Fruit fly (Drosophila melanogaster) whole organism, embryonic: ENCODE results near the gene Ptp4E.

ENCODE experiments used
- ATbp ChIP-seq: fragments of 200-800 bp; sonication (Bioruptor generic); optimal IDR thresholded peaks from 2 replicates; lab custom pipeline; 2017; ENCODE audit warnings: missing biosample characterization, mild to moderate bottlenecking, missing genetic modification characterization, missing genetic modification reagents
- Adf1 ChIP-seq: fragments of 200-800 bp; sonication (Bioruptor generic); IDR thresholded peaks from 2 replicates; pipeline ENCODE4 v1.3.6; 2022; ENCODE audit warnings: missing biosample characterization, missing genetic modification characterization
- Antp ChIP-seq: fragments of 200-800 bp; sonication (Bioruptor generic); optimal IDR thresholded peaks from 3 replicates; lab custom pipeline; 2016; ENCODE audit warnings: missing biosample characterization, missing genetic modification characterization
- CG10209 ChIP-seq: fragments of 200-800 bp; sonication (Bioruptor generic); optimal IDR thresholded peaks from 3 replicates; lab custom pipeline; 2017; ENCODE audit warnings: missing biosample characterization, mild to moderate bottlenecking, missing genetic modification characterization, missing genetic modification reagents
- CG11560 ChIP-seq: fragments of 200-800 bp; sonication (Bioruptor generic); IDR thresholded peaks from 3 replicates; pipeline ENCODE4 v1.3.6; 2022; ENCODE audit warnings: missing biosample characterization, missing genetic modification characterization
- CG12299 ChIP-seq: fragments of 200-800 bp; sonication (Bioruptor generic); optimal IDR thresholded peaks from 2 replicates; lab custom pipeline; 2018; ENCODE audit warnings: missing biosample characterization, mild to moderate bottlenecking, missing genetic modification characterization
- CG13123 ChIP-seq: fragments of 200-800 bp; sonication (Bioruptor generic); optimal IDR thresholded peaks from 2 replicates; lab custom pipeline; 2016; ENCODE audit warnings: missing biosample characterization, missing genetic modification characterization
- CG14710 ChIP-seq: fragments of 200-800 bp; sonication (Bioruptor generic); optimal IDR thresholded peaks from 3 replicates; lab custom pipeline; 2019; ENCODE audit warnings: missing biosample characterization, mild to moderate bottlenecking, missing genetic modification characterization, moderate library complexity
- CG15479 ChIP-seq: fragments of 200-800 bp; sonication (Bioruptor generic); optimal IDR thresholded peaks from 3 replicates; lab custom pipeline; 2019; ENCODE audit warnings: missing biosample characterization, mild to moderate bottlenecking, missing genetic modification characterization, moderate library complexity
- CG1602 ChIP-seq: fragments of 200-800 bp; sonication (Bioruptor generic); optimal IDR thresholded peaks from 3 replicates; lab custom pipeline; 2016; ENCODE audit warnings: missing biosample characterization, missing genetic modification characterization
- CG1647 ChIP-seq: fragments of 200-800 bp; sonication (Bioruptor generic); optimal IDR thresholded peaks from 3 replicates; lab custom pipeline; 2016; ENCODE audit warnings: missing biosample characterization, missing genetic modification characterization
- CG17829 ChIP-seq: fragments of 200-800 bp; optimal IDR thresholded peaks from 2 replicates; lab custom pipeline; 2019; ENCODE audit warnings: missing biosample characterization, mild to moderate bottlenecking, missing genetic modification characterization, moderate library complexity
- CG31224 ChIP-seq: fragments of 200-800 bp; sonication (Bioruptor generic); IDR thresholded peaks from 2 replicates; pipeline ENCODE4 v1.3.6; 2022; ENCODE audit warnings: missing biosample characterization, missing genetic modification characterization
- CG31388 ChIP-seq: fragments of 200-800 bp; sonication (Bioruptor generic); optimal IDR thresholded peaks from 2 replicates; lab custom pipeline; 2016; ENCODE audit warnings: missing biosample characterization, missing genetic modification characterization
- CG31441 ChIP-seq: fragments of 200-800 bp; sonication (Bioruptor generic); IDR thresholded peaks from 2 replicates; pipeline ENCODE4 v1.3.6; 2022; ENCODE audit warnings: missing biosample characterization, missing genetic modification characterization
- CG3163 ChIP-seq: fragments of 200-800 bp; sonication (Bioruptor generic); optimal IDR thresholded peaks from 3 replicates; lab custom pipeline; 2016; ENCODE audit warnings: missing biosample characterization, missing genetic modification characterization
- CG3726 ChIP-seq: fragments of 200-800 bp; sonication (Bioruptor generic); IDR thresholded peaks from 3 replicates; pipeline ENCODE4, ENCODE4 v1.3.6; 2022; ENCODE audit warnings: missing biosample characterization, missing genetic modification characterization
- CG4404 ChIP-seq: fragments of 200-800 bp; sonication (Bioruptor generic); IDR thresholded peaks from 2 replicates; pipeline ENCODE4 v1.3.6; 2022; ENCODE audit warnings: missing biosample characterization, missing genetic modification characterization
- CG4617 ChIP-seq: fragments of 200-800 bp; sonication (Bioruptor generic); optimal IDR thresholded peaks from 3 replicates; lab custom pipeline; 2016; ENCODE audit warnings: missing biosample characterization, missing genetic modification characterization, borderline replicate concordance
- CG5180 ChIP-seq: fragments of 200-800 bp; sonication (Bioruptor generic); optimal IDR thresholded peaks from 3 replicates; lab custom pipeline; 2017; ENCODE audit warnings: missing biosample characterization, missing genetic modification characterization, mild to moderate bottlenecking, moderate library complexity, missing genetic modification reagents
- CG5953 ChIP-seq: fragments of 200-800 bp; sonication (Bioruptor generic); IDR thresholded peaks from 2 replicates; pipeline ENCODE4 v1.3.6; 2022; ENCODE audit warnings: missing biosample characterization, missing genetic modification characterization
- CG7556 ChIP-seq: fragments of 200-800 bp; sonication (Bioruptor generic); optimal IDR thresholded peaks from 2 replicates; lab custom pipeline; 2017; ENCODE audit warnings: missing biosample characterization, mild to moderate bottlenecking, missing genetic modification characterization
- CG7963 ChIP-seq: fragments of 200-800 bp; sonication (Bioruptor generic); IDR thresholded peaks from 3 replicates; pipeline ENCODE4 v1.3.6; 2022; ENCODE audit warnings: missing biosample characterization, missing genetic modification characterization; ENCODE audit not compliant: partially characterized antibody
- CG8089 ChIP-seq: fragments of 200-800 bp; sonication (Bioruptor generic); optimal IDR thresholded peaks from 3 replicates; lab custom pipeline; 2016; ENCODE audit warnings: missing biosample characterization, missing genetic modification characterization
- CG9876 ChIP-seq: fragments of 200-800 bp; sonication (Bioruptor generic); optimal IDR thresholded peaks from 2 replicates; lab custom pipeline; 2016; ENCODE audit warnings: missing biosample characterization, missing genetic modification characterization
- Chrac-16 ChIP-seq: fragments of 200-800 bp; sonication (Bioruptor generic); optimal IDR thresholded peaks from 3 replicates; lab custom pipeline; 2016; ENCODE audit warnings: missing biosample characterization, missing genetic modification characterization
- Deaf1 ChIP-seq: fragments of 200-800 bp; optimal IDR thresholded peaks from 3 replicates; lab custom pipeline; 2019; ENCODE audit warnings: missing biosample characterization, mild to moderate bottlenecking, missing genetic modification characterization, moderate library complexity
- H15 ChIP-seq: fragments of 200-800 bp; sonication (Bioruptor generic); IDR thresholded peaks from 3 replicates; pipeline ENCODE4 v1.3.6; 2022; ENCODE audit warnings: missing biosample characterization, missing genetic modification characterization
- Hand ChIP-seq: fragments of 200-800 bp; sonication (Bioruptor generic); optimal IDR thresholded peaks from 2 replicates; lab custom pipeline; 2017; ENCODE audit warnings: mild to moderate bottlenecking, missing biosample characterization, missing genetic modification reagents, missing genetic modification characterization
- HmgZ ChIP-seq: fragments of 200-800 bp; sonication (Bioruptor generic); optimal IDR thresholded peaks from 2 replicates; lab custom pipeline; 2018; ENCODE audit warnings: missing biosample characterization, mild to moderate bottlenecking, missing genetic modification characterization
- Hr3 ChIP-seq: fragments of 200-800 bp; sonication (Bioruptor generic); optimal IDR thresholded peaks from 3 replicates; lab custom pipeline; 2016; ENCODE audit warnings: missing biosample characterization, missing genetic modification characterization
- Meics ChIP-seq: fragments of 200-800 bp; sonication (Bioruptor generic); optimal IDR thresholded peaks from 2 replicates; lab custom pipeline; 2017; ENCODE audit warnings: missing biosample characterization, mild to moderate bottlenecking, missing genetic modification characterization
- Nf-YB ChIP-seq: fragments of 200-800 bp; sonication (Bioruptor generic); optimal IDR thresholded peaks from 3 replicates; lab custom pipeline; 2019; ENCODE audit warnings: missing biosample characterization, mild to moderate bottlenecking, missing genetic modification characterization, moderate library complexity
- Side ChIP-seq: fragments of 200-800 bp; sonication (Bioruptor generic); optimal IDR thresholded peaks from 2 replicates; lab custom pipeline; 2016; ENCODE audit warnings: missing biosample characterization, missing genetic modification characterization
- Sry-δ ChIP-seq: fragments of 200-800 bp; sonication (Bioruptor generic); optimal IDR thresholded peaks from 2 replicates; lab custom pipeline; 2016; ENCODE audit warnings: missing biosample characterization, missing genetic modification characterization
- btn ChIP-seq: fragments of 200-800 bp; sonication (Bioruptor generic); optimal IDR thresholded peaks from 2 replicates; lab custom pipeline; 2016; ENCODE audit warnings: missing biosample characterization, missing genetic modification characterization
- cwo ChIP-seq: fragments of 200-800 bp; sonication (Bioruptor generic); optimal IDR thresholded peaks from 3 replicates; lab custom pipeline; 2017; ENCODE audit warnings: missing biosample characterization, missing genetic modification characterization, mild to moderate bottlenecking, moderate library complexity, missing genetic modification reagents
- dpn ChIP-seq, 2 experiments: fragments of 200-800 bp; sonication (Bioruptor generic); optimal IDR thresholded peaks; 3 replicates each; lab custom pipeline; 2016; ENCODE audit warnings: missing biosample characterization in 2 of 2, missing genetic modification characterization in 2 of 2
- gcm2 ChIP-seq: fragments of 200-800 bp; sonication (Bioruptor generic); optimal IDR thresholded peaks from 2 replicates; lab custom pipeline; 2016; ENCODE audit warnings: missing biosample characterization, missing genetic modification characterization
- hbn ChIP-seq: fragments of 200-800 bp; sonication (Bioruptor generic); IDR thresholded peaks from 2 replicates; pipeline ENCODE4 v1.3.6; 2022; ENCODE audit warnings: missing biosample characterization, missing genetic modification characterization; ENCODE audit not compliant: partially characterized antibody
- ind ChIP-seq: fragments of 200-800 bp; sonication (Bioruptor generic); optimal IDR thresholded peaks from 3 replicates; lab custom pipeline; 2016; ENCODE audit warnings: missing biosample characterization, missing genetic modification characterization
- lmd ChIP-seq: fragments of 200-800 bp; sonication (Bioruptor generic); IDR thresholded peaks from 2 replicates; pipeline ENCODE4 v1.3.6; 2022; ENCODE audit warnings: missing biosample characterization, missing genetic modification characterization
- lov ChIP-seq, 2 experiments: fragments of 200-800 bp in 1 of 2; fragments of >200 bp in 1 of 2; sonication (Bioruptor generic) in 1 of 2; IDR thresholded peaks in 1 of 2; optimal IDR thresholded peaks in 1 of 2; 2 replicates in 1 of 2; 3 replicates in 1 of 2; pipeline versions ENCODE4 v1.3.6 to Lab custom; 2017 to 2022; ENCODE audit warnings: missing biosample characterization in 1 of 2, missing genetic modification characterization in 1 of 2
- pnt ChIP-seq: fragments of 200-800 bp; sonication (Bioruptor generic); optimal IDR thresholded peaks from 3 replicates; lab custom pipeline; 2016; ENCODE audit warnings: missing biosample characterization, missing genetic modification characterization
- slbo ChIP-seq: fragments of 200-800 bp; sonication (Bioruptor generic); IDR thresholded peaks from 2 replicates; pipeline ENCODE4 v1.3.6; 2022; ENCODE audit warnings: missing biosample characterization, missing genetic modification characterization
- slp2 ChIP-seq: fragments of 200-800 bp; sonication (Bioruptor generic); optimal IDR thresholded peaks from 2 replicates; lab custom pipeline; 2016; ENCODE audit warnings: missing biosample characterization, missing genetic modification characterization
- twi ChIP-seq: fragments of 200-800 bp; optimal IDR thresholded peaks from 2 replicates; lab custom pipeline; 2019; ENCODE audit warnings: missing biosample characterization, mild to moderate bottlenecking, missing genetic modification characterization, moderate library complexity
- wor ChIP-seq: fragments of 200-800 bp; sonication (Bioruptor generic); IDR thresholded peaks from 2 replicates; pipeline ENCODE4 v1.3.6; 2022; ENCODE audit warnings: missing biosample characterization, missing genetic modification characterization

Ptp4E gene

DNA sequence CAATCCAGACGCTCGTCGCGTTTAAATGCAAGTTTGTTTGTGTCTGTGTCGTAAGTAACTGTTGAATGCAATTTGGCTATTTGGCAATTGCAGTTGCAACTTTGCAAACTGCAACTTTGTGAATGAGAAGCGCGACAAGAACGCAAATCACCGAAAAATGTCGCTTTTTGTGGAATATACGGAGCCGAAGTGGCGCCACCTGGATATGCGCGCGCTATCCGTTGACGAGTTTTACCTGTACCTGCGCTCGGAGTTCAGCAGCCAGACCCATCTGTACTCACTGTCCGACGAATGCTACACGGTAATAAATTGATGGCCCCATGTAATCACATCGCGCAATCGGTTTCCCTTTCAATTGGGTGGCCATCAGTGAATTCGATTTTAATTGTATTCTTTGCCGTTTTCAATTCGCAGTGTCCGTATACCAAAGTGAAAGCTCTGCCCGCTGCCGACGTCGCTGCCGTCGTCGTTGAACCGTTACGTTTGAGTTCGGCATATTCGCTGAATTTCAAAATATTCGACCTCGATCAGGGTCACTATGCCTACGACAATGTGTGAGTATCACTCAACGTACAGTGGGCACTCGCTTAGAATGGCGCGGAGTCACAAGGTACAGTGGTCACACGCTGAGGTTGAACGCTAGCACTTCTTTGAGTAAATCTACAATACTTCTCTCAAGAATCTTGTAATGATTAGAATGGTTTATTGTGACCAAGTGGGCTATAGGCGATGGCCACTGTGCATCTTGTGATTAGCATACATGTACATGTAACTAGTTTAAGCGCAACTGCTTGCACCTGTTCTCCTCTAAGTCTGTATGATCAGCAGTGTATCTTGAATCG, 19.7 kb upstream of the Ptp4E start (continued):
- peak; percentile 73 for TF ChIP-seq wor (GFP tag; lab: Robert Waterston, UW)
- peak; percentile 71 for TF ChIP-seq Adf1 (GFP tag; lab: Robert Waterston, UW)
- TF ChIP-seq CG11560 (tag; lab: Robert Waterston, UW) = peak; percentile 80; the same call in 2 of the 3 replicates
- peak; percentile 80 for TF ChIP-seq CG9876
- peak; percentile 74 for TF ChIP-seq CG1647 (GFP tag; lab: Kevin White, UChicago)
- TF ChIP-seq Side (GFP tag; lab: Kevin White, UChicago) = peak; percentile 75
- TF ChIP-seq dpn (GFP tag; optimal IDR thresholded peaks at IDR 0.05; lab: Kevin White, UChicago) = peak; percentile 87 to 90
- TF ChIP-seq hbn (GFP tag; lab: Robert Waterston, UW) = no peak
- TF ChIP-seq lmd (GFP tag; lab: Robert Waterston, UW) = peak; percentile 95
- peak; percentile 60 for TF ChIP-seq CG3163 (GFP tag; lab: Kevin White, UChicago)
- TF ChIP-seq Meics (GFP tag; lab: Kevin White, UChicago) = peak; percentile 86
- peak; percentile 73 for TF ChIP-seq CG5953 (GFP tag; lab: Robert Waterston, UW)
- peak; percentile 15 for TF ChIP-seq CG14710 (tag; lab: Kevin White, UChicago)
- peak; percentile 33 for TF ChIP-seq twi (tag; lab: Kevin White, UChicago)
- peak; percentile 63 for TF ChIP-seq CG31388 (GFP tag; lab: Kevin White, UChicago)
- TF ChIP-seq CG4617 (GFP tag; lab: Kevin White, UChicago) = peak; percentile 51
- peak; percentile 80 for TF ChIP-seq CG10209 (GFP tag; lab: Kevin White, UChicago)
- TF ChIP-seq H15 (GFP tag; lab: Robert Waterston, UW) = peak; percentile 80
- TF ChIP-seq CG31441 = peak; percentile 76
- TF ChIP-seq Nf-YB (GFP tag; lab: Kevin White, UChicago) = peak; percentile 54
- peak; percentile 92 for TF ChIP-seq ind (GFP tag; lab: Kevin White, UChicago)
- TF ChIP-seq Hr3 (GFP tag; lab: Kevin White, UChicago) = peak; percentile 73
- peak; percentile 61; the same call in 1 of the 2 replicates for TF ChIP-seq CG31224 (GFP tag; lab: Robert Waterston, UW)
- peak; percentile 93 for TF ChIP-seq Antp (GFP tag; lab: Kevin White, UChicago)
- TF ChIP-seq CG8089 = peak; percentile 64
- peak; percentile 56 for TF ChIP-seq CG17829 (tag; lab: Kevin White, UChicago)
- peak; percentile 72 for TF ChIP-seq slp2 (GFP tag; lab: Kevin White, UChicago)
- peak; percentile 44 for TF ChIP-seq CG5180
- peak; percentile 71 for TF ChIP-seq HmgZ
- no peak for TF ChIP-seq CG7963 (GFP tag; lab: Robert Waterston, UW)
- TF ChIP-seq slbo (GFP tag; lab: Robert Waterston, UW) = peak; percentile 94
- TF ChIP-seq Deaf1 (tag; lab: Kevin White, UChicago) = peak; percentile 25
- TF ChIP-seq pnt = peak; percentile 86
- TF ChIP-seq CG1602 (GFP tag; lab: Kevin White, UChicago) = peak; percentile 70
- TF ChIP-seq Chrac-16 = peak; percentile 84
- TF ChIP-seq CG13123 = peak; percentile 52
- peak; percentile 36 for TF ChIP-seq CG12299 (tag; lab: Kevin White, UChicago)
- TF ChIP-seq lov (optimal IDR thresholded peaks at IDR 0.05; lab: Kevin White, UChicago) = no peak
- TF ChIP-seq lov (GFP tag; IDR thresholded peaks at IDR 0.05; lab: Robert Waterston, UW) = peak; percentile 73; the same call in 1 of the 3 replicates
- TF ChIP-seq CG4404 (GFP tag; lab: Robert Waterston, UW) = peak; percentile 67
- peak; percentile 20 for TF ChIP-seq Sry-δ
- no peak for TF ChIP-seq CG15479
- peak; percentile 70 for TF ChIP-seq CG7556
- TF ChIP-seq cwo (GFP tag; lab: Kevin White, UChicago) = peak; percentile 65
- TF ChIP-seq Hand = peak; percentile 2
- peak; percentile 55 for TF ChIP-seq btn (GFP tag; lab: Kevin White, UChicago)
- TF ChIP-seq ATbp (GFP tag; lab: Kevin White, UChicago) = peak; percentile 65
- TF ChIP-seq CG3726 (GFP tag; lab: Robert Waterston, UW) = peak; percentile 79; the same call in 2 of the 3 replicates
- peak; percentile 81 for TF ChIP-seq gcm2 (GFP tag; lab: Kevin White, UChicago)
